Fruit fly (Drosophila melanogaster) whole organism, wandering third instar larva: ENCODE measurements around the gene CHKov2.

ENCODE experiments used
- CG9705 ChIP-seq: fragments of 200-800 bp; sonication (Bioruptor generic); optimal IDR thresholded peaks from 2 replicates; lab custom pipeline; 2018; ENCODE audit warnings: missing biosample characterization, mild to moderate bottlenecking, missing genetic modification characterization
- CrebA ChIP-seq: fragments of 200-800 bp; sonication (Bioruptor generic); optimal IDR thresholded peaks from 2 replicates; lab custom pipeline; 2016; ENCODE audit warnings: missing biosample characterization, mild to moderate bottlenecking, missing genetic modification characterization, borderline replicate concordance
- Dfd ChIP-seq: fragments of >200 bp; optimal IDR thresholded peaks from 2 replicates; lab custom pipeline; 2017; ENCODE audit warnings: missing biosample characterization, missing genetic modification characterization
- Dif ChIP-seq: fragments of 200-275, 200-300 bp; sonication (Bioruptor generic); optimal IDR thresholded peaks from 2 replicates; lab custom pipeline; 2018; ENCODE audit warnings: missing biosample characterization, missing genetic modification characterization; ENCODE audit not compliant: partially characterized antibody
- HLH106 ChIP-seq: fragments of 200-800 bp; optimal IDR thresholded peaks from 3 replicates; lab custom pipeline; 2019; ENCODE audit warnings: missing biosample characterization, mild to moderate bottlenecking, missing genetic modification characterization, moderate library complexity
- Hnf4 ChIP-seq: fragments of 200-800 bp; sonication (Bioruptor generic); optimal IDR thresholded peaks from 2 replicates; lab custom pipeline; 2016; ENCODE audit warnings: missing biosample characterization, mild to moderate bottlenecking, missing genetic modification characterization
- Hr78 ChIP-seq: fragments of >200 bp; optimal IDR thresholded peaks from 2 replicates; lab custom pipeline; 2017; ENCODE audit warnings: missing biosample characterization, missing genetic modification characterization
- Hr83 ChIP-seq: fragments of 200-300 bp; sonication (Bioruptor generic); optimal IDR thresholded peaks from 2 replicates; lab custom pipeline; 2016; ENCODE audit warnings: missing biosample characterization, mild to moderate bottlenecking, missing genetic modification characterization, moderate library complexity; ENCODE audit not compliant: poor library complexity, severe bottlenecking
- Mio ChIP-seq: sonication (Bioruptor generic); optimal IDR thresholded peaks from 2 replicates; lab custom pipeline; 2016; ENCODE audit warnings: missing biosample characterization, missing genetic modification characterization
- Myc ChIP-seq: fragments of >200 bp; optimal IDR thresholded peaks from 2 replicates; lab custom pipeline; 2017
- N ChIP-seq: fragments of >200 bp; optimal IDR thresholded peaks from 2 replicates; lab custom pipeline; 2018; ENCODE audit warnings: missing biosample characterization, missing external identifiers, missing genetic modification characterization
- OdsH ChIP-seq: fragments of 200-800 bp; sonication (Bioruptor generic); optimal IDR thresholded peaks from 2 replicates; lab custom pipeline; 2016; ENCODE audit warnings: missing biosample characterization, mild to moderate bottlenecking, missing genetic modification characterization
- Rel ChIP-seq, 2 experiments: fragments of 200-800 bp; sonication (Bioruptor generic) in 1 of 2; optimal IDR thresholded peaks; 2 replicates in 1 of 2; 3 replicates in 1 of 2; lab custom pipeline; 2016 to 2019; ENCODE audit warnings: mild to moderate bottlenecking in 2 of 2, missing biosample characterization in 2 of 2, missing genetic modification characterization in 2 of 2, moderate library complexity in 1 of 2
- Sp1 ChIP-seq: fragments of 200-800 bp; sonication (Bioruptor generic); optimal IDR thresholded peaks from 3 replicates; lab custom pipeline; 2019; ENCODE audit warnings: missing biosample characterization, mild to moderate bottlenecking, missing genetic modification characterization, moderate library complexity
- Vsx2 ChIP-seq: fragments of 200-300, 225-300 bp; sonication (Bioruptor generic); optimal IDR thresholded peaks from 2 replicates; lab custom pipeline; 2018; ENCODE audit warnings: missing biosample characterization, missing genetic modification characterization; ENCODE audit not compliant: partially characterized antibody
- brk ChIP-seq: fragments of 200-800 bp; sonication (Bioruptor generic); optimal IDR thresholded peaks from 2 replicates; lab custom pipeline; 2016; ENCODE audit warnings: missing biosample characterization, mild to moderate bottlenecking, missing genetic modification characterization
- dmrt93B ChIP-seq: fragments of 200-800 bp; sonication (Bioruptor generic); optimal IDR thresholded peaks from 2 replicates; lab custom pipeline; 2018; ENCODE audit warnings: missing biosample characterization, mild to moderate bottlenecking, missing genetic modification characterization
- ey ChIP-seq: fragments of 200-800 bp; sonication (Bioruptor generic); optimal IDR thresholded peaks from 2 replicates; lab custom pipeline; 2016; ENCODE audit warnings: missing biosample characterization, missing genetic modification characterization
- fru ChIP-seq: fragments of 200-800 bp; sonication (Bioruptor generic); optimal IDR thresholded peaks from 3 replicates; lab custom pipeline; 2016; ENCODE audit warnings: missing biosample characterization, mild to moderate bottlenecking, missing genetic modification characterization
- h ChIP-seq: fragments of 200-800 bp; sonication (Bioruptor generic); optimal IDR thresholded peaks from 3 replicates; lab custom pipeline; 2016; ENCODE audit warnings: missing biosample characterization, mild to moderate bottlenecking, missing genetic modification characterization
- jim ChIP-seq: fragments of 175-275, 200-325 bp; sonication (Bioruptor generic); optimal IDR thresholded peaks from 2 replicates; lab custom pipeline; 2016; ENCODE audit warnings: missing biosample characterization, mild to moderate bottlenecking, missing genetic modification characterization
- lola ChIP-seq: fragments of >200 bp; optimal IDR thresholded peaks from 2 replicates; lab custom pipeline; 2017; ENCODE audit warnings: missing biosample characterization, missing genetic modification characterization
- psq ChIP-seq: fragments of 200-800 bp; sonication (Bioruptor generic); optimal IDR thresholded peaks from 3 replicates; lab custom pipeline; 2017; ENCODE audit warnings: missing biosample characterization, mild to moderate bottlenecking, missing genetic modification characterization, moderate library complexity
- rgr ChIP-seq: fragments of 200-800 bp; sonication (Bioruptor generic); optimal IDR thresholded peaks from 3 replicates; lab custom pipeline; 2016; ENCODE audit warnings: missing biosample characterization, mild to moderate bottlenecking, missing genetic modification characterization
- sage ChIP-seq: fragments of 200-800 bp; sonication (Bioruptor generic); optimal IDR thresholded peaks from 2 replicates; lab custom pipeline; 2016; ENCODE audit warnings: missing biosample characterization, mild to moderate bottlenecking, missing genetic modification characterization
- tai ChIP-seq: sonication (Bioruptor generic); optimal IDR thresholded peaks from 2 replicates; lab custom pipeline; 2016; ENCODE audit warnings: missing biosample characterization, missing genetic modification characterization
- usp ChIP-seq: fragments of >200 bp; optimal IDR thresholded peaks from 2 replicates; lab custom pipeline; 2017; ENCODE audit warnings: missing biosample characterization, missing genetic modification characterization
- woc ChIP-seq: sonication (Bioruptor generic); optimal IDR thresholded peaks from 2 replicates; lab custom pipeline; 2016; ENCODE audit warnings: missing biosample characterization, mild to moderate bottlenecking, missing genetic modification characterization

Gene CHKov2

dm6 chr3R:25320051-25320705 lies 10.8 kb downstream of the CHKov2 start, which contains the start of gene CG10560:
Gene CG10560, minus strand, starts transcription at chr3R:25320101.
- no peak for TF ChIP-seq Dif (GFP tag; lab: Kevin White, UChicago)
- TF ChIP-seq brk (GFP tag; lab: Kevin White, UChicago), result no peak
- TF ChIP-seq CrebA (GFP tag; lab: Kevin White, UChicago), result no peak
- no peak for TF ChIP-seq N (GFP tag; lab: Kevin White, UChicago)
- no peak for TF ChIP-seq usp (GFP tag; lab: Kevin White, UChicago)
- TF ChIP-seq woc (GFP tag; lab: Kevin White, UChicago), result no peak
- TF ChIP-seq sage (GFP tag; lab: Kevin White, UChicago), result no peak
- TF ChIP-seq Dfd (GFP tag; lab: Kevin White, UChicago), result no peak
- no peak for TF ChIP-seq h (GFP tag; lab: Kevin White, UChicago)
- no peak for TF ChIP-seq CG9705 (GFP tag; lab: Kevin White, UChicago)
- TF ChIP-seq psq (GFP tag; lab: Kevin White, UChicago), result no peak
- no peak for TF ChIP-seq Hnf4 (GFP tag; lab: Kevin White, UChicago)
- TF ChIP-seq ey, result no peak

dm6 chr3R:25318011-25318410 lies 13.0 kb downstream of the CHKov2 start, which contains the start of gene CG10553:
Gene CG10553, minus strand, starts transcription at chr3R:25318111.
- no peak for TF ChIP-seq Hr78 (GFP tag; lab: Kevin White, UChicago)
- TF ChIP-seq rgr (GFP tag; lab: Kevin White, UChicago), result no peak
- no peak for TF ChIP-seq tai (GFP tag; lab: Kevin White, UChicago)
- TF ChIP-seq OdsH, result no peak
- TF ChIP-seq ey, result no peak
- no peak for TF ChIP-seq Myc
- no peak for TF ChIP-seq usp (GFP tag; lab: Kevin White, UChicago)
- no peak for TF ChIP-seq h (GFP tag; lab: Kevin White, UChicago)
- no peak for TF ChIP-seq jim
- TF ChIP-seq HLH106 (tag; lab: Kevin White, UChicago), result no peak
- no peak for TF ChIP-seq Mio (GFP tag; lab: Kevin White, UChicago)
- no peak for TF ChIP-seq Hr83
- TF ChIP-seq dmrt93B, result no peak
- TF ChIP-seq Dif (GFP tag; lab: Kevin White, UChicago), result no peak
- no peak for TF ChIP-seq lola (GFP tag; lab: Kevin White, UChicago)
- no peak for TF ChIP-seq N (GFP tag; lab: Kevin White, UChicago)
- no peak for TF ChIP-seq fru (GFP tag; lab: Kevin White, UChicago)

DNA sequence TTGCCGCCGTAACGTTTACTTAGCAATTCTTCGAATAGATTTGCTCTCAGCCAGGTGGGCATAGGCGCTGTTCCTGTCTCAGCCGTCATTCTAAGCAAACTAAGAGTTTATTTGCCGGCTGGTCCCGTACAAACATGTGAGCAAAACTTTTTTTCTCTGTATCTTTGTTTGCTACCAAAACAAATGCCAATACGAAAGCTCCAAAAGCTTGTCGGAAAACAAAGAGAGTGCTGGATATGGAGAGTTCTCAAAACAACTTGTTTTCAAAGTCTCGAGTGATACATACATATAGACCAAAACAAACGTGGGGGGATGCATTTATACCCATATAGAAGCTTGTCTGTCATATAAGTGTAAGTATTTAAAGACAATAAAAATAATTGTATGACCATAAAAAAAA lies 15.0 kb downstream of the CHKov2 start, which contains the start of gene CG10559:
Gene CG10559 (minus strand): TSS at position 101 of the 400 bp plus-strand sequence.
- TF ChIP-seq Hnf4 (GFP tag; lab: Kevin White, UChicago) (no peak), Mio (GFP tag; lab: Kevin White, UChicago) (no peak), Myc (no peak), woc (GFP tag; lab: Kevin White, UChicago) (no peak), rgr (GFP tag; lab: Kevin White, UChicago) (no peak), psq (GFP tag; lab: Kevin White, UChicago) (no peak), Dif (GFP tag; lab: Kevin White, UChicago) (peak; percentile 49), Vsx2 (GFP tag; lab: Kevin White, UChicago) (no peak)

- no peak for TF ChIP-seq usp (GFP tag; lab: Kevin White, UChicago)
- peak; percentile 81 for TF ChIP-seq psq (GFP tag; lab: Kevin White, UChicago)
- TF ChIP-seq Sp1, result no peak
- TF ChIP-seq h (GFP tag; lab: Kevin White, UChicago), result peak; percentile 19
- TF ChIP-seq Rel (GFP tag; optimal IDR thresholded peaks at IDR 0.05; lab: Kevin White, UChicago), result no peak
- TF ChIP-seq Rel (tag; optimal IDR thresholded peaks at IDR 0.05; lab: Kevin White, UChicago), result peak; percentile 91
- TF ChIP-seq Dfd (GFP tag; lab: Kevin White, UChicago), result no peak
- peak; percentile 40 for TF ChIP-seq Vsx2 (GFP tag; lab: Kevin White, UChicago)
- TF ChIP-seq brk (GFP tag; lab: Kevin White, UChicago), result no peak
- TF ChIP-seq lola (GFP tag; lab: Kevin White, UChicago), result no peak
- no peak for TF ChIP-seq woc (GFP tag; lab: Kevin White, UChicago)
- TF ChIP-seq CrebA (GFP tag; lab: Kevin White, UChicago), result no peak
- TF ChIP-seq HLH106 (tag; lab: Kevin White, UChicago), result no peak
These were observed 17.2 kb downstream of the CHKov2 start, which contains the start of gene CG31087 for dm6 chr3R:25313771-25314170. Gene CG31087, minus strand, starts transcription at chr3R:25313833.
